Fruit fly (Drosophila melanogaster) whole organism, embryonic: Measurements from ENCODE around the gene CG15286.
A peak's percentile ranks its signal among the peaks of the same experiment; 100 is the strongest.

Source experiments
- Aef1 ChIP-seq: fragments of 200-800 bp; sonication (Bioruptor generic); IDR thresholded peaks from 3 replicates; pipeline ENCODE4 v1.3.6; 2022; ENCODE audit warnings: missing biosample characterization, missing genetic modification characterization
- Asciz ChIP-seq: fragments of 200-800 bp; sonication (Bioruptor generic); optimal IDR thresholded peaks from 2 replicates; lab custom pipeline; 2017; ENCODE audit warnings: missing biosample characterization, mild to moderate bottlenecking, missing genetic modification characterization, missing genetic modification reagents
- Atf-2 ChIP-seq: fragments of 200-800 bp; sonication (Bioruptor generic); optimal IDR thresholded peaks from 2 replicates; lab custom pipeline; 2016; ENCODE audit warnings: missing biosample characterization, missing genetic modification characterization
- CG10147 ChIP-seq: fragments of 200-800 bp; sonication (Bioruptor generic); optimal IDR thresholded peaks from 2 replicates; lab custom pipeline; 2019; ENCODE audit warnings: missing biosample characterization, mild to moderate bottlenecking, missing genetic modification characterization, moderate library complexity
- CG1024 ChIP-seq: fragments of 200-800 bp; sonication (Bioruptor generic); IDR thresholded peaks from 2 replicates; pipeline ENCODE4 v1.3.6; 2022; ENCODE audit warnings: missing biosample characterization, missing genetic modification characterization
- CG10366 ChIP-seq: fragments of 200-800 bp; sonication (Bioruptor generic); IDR thresholded peaks from 2 replicates; pipeline ENCODE4 v1.3.6; 2022; ENCODE audit warnings: missing biosample characterization, missing genetic modification characterization
- CG11085 ChIP-seq: fragments of 200-800 bp; sonication (Bioruptor generic); IDR thresholded peaks from 2 replicates; pipeline ENCODE4 v1.3.6; 2022; ENCODE audit warnings: missing biosample characterization, missing genetic modification characterization
- CG12236 ChIP-seq: fragments of 200-800 bp; sonication (Bioruptor generic); optimal IDR thresholded peaks from 2 replicates; lab custom pipeline; 2016; ENCODE audit warnings: missing biosample characterization, missing genetic modification characterization
- CG13624 ChIP-seq: fragments of 200-800 bp; sonication (Bioruptor generic); optimal IDR thresholded peaks from 2 replicates; lab custom pipeline; 2016; ENCODE audit warnings: missing biosample characterization, missing genetic modification characterization
- CG17802 ChIP-seq: fragments of 200-800 bp; sonication (Bioruptor generic); optimal IDR thresholded peaks from 2 replicates; lab custom pipeline; 2018; ENCODE audit warnings: missing biosample characterization, mild to moderate bottlenecking, missing genetic modification characterization, moderate library complexity
- CG31441 ChIP-seq: fragments of 200-800 bp; sonication (Bioruptor generic); IDR thresholded peaks from 2 replicates; pipeline ENCODE4 v1.3.6; 2022; ENCODE audit warnings: missing biosample characterization, missing genetic modification characterization
- CG32767 ChIP-seq: fragments of 200-800 bp; sonication (Bioruptor generic); IDR thresholded peaks from 2 replicates; pipeline ENCODE4 v1.3.6; 2022; ENCODE audit warnings: missing biosample characterization, missing genetic modification characterization
- CG34422 ChIP-seq: fragments of 200-800 bp; sonication (Bioruptor generic); IDR thresholded peaks from 3 replicates; pipeline ENCODE4 v1.3.6; 2022; ENCODE audit warnings: missing biosample characterization, missing genetic modification characterization
- CG4328 ChIP-seq: fragments of 200-800 bp; sonication (Bioruptor generic); optimal IDR thresholded peaks from 3 replicates; lab custom pipeline; 2017; ENCODE audit warnings: missing biosample characterization, missing genetic modification reagents, missing genetic modification characterization
- CG4360 ChIP-seq: fragments of 200-800 bp; sonication (Bioruptor generic); IDR thresholded peaks from 2 replicates; pipeline ENCODE4 v1.3.6; 2022; ENCODE audit warnings: missing biosample characterization, missing genetic modification characterization
- CG4617 ChIP-seq: fragments of 200-800 bp; sonication (Bioruptor generic); optimal IDR thresholded peaks from 3 replicates; lab custom pipeline; 2016; ENCODE audit warnings: missing biosample characterization, missing genetic modification characterization, borderline replicate concordance
- CG6254 ChIP-seq: fragments of 200-800 bp; sonication (Bioruptor generic); optimal IDR thresholded peaks from 3 replicates; lab custom pipeline; 2017; ENCODE audit warnings: mild to moderate bottlenecking, missing biosample characterization, missing genetic modification reagents, missing genetic modification characterization
- CG7556 ChIP-seq: fragments of 200-800 bp; sonication (Bioruptor generic); optimal IDR thresholded peaks from 2 replicates; lab custom pipeline; 2017; ENCODE audit warnings: missing biosample characterization, mild to moderate bottlenecking, missing genetic modification characterization
- CG7745 ChIP-seq: fragments of 200-800 bp; sonication (Bioruptor generic); optimal IDR thresholded peaks from 2 replicates; lab custom pipeline; 2018; ENCODE audit warnings: missing biosample characterization, mild to moderate bottlenecking, missing genetic modification characterization, moderate library complexity
- CTCF ChIP-seq: fragments of 200-800 bp; sonication (Bioruptor generic); optimal IDR thresholded peaks from 2 replicates; lab custom pipeline; 2017; ENCODE audit warnings: missing biosample characterization, mild to moderate bottlenecking, missing genetic modification characterization, moderate library complexity
- Camta ChIP-seq: fragments of 200-800 bp; sonication (Bioruptor generic); optimal IDR thresholded peaks from 2 replicates; lab custom pipeline; 2016; ENCODE audit warnings: missing biosample characterization, missing genetic modification characterization
- Dp ChIP-seq: fragments of 200-800 bp; sonication (Bioruptor generic); optimal IDR thresholded peaks from 2 replicates; lab custom pipeline; 2018; ENCODE audit warnings: missing biosample characterization, mild to moderate bottlenecking, missing genetic modification characterization, moderate library complexity
- E2f1 ChIP-seq: fragments of 200-800 bp; sonication (Bioruptor generic); IDR thresholded peaks from 2 replicates; pipeline ENCODE4 v1.3.6; 2022; ENCODE audit warnings: missing biosample characterization, missing genetic modification characterization
- Elba2 ChIP-seq: fragments of 200-800 bp; sonication (Bioruptor generic); optimal IDR thresholded peaks from 3 replicates; lab custom pipeline; 2016; ENCODE audit warnings: missing biosample characterization, missing genetic modification characterization
- GATAe ChIP-seq: fragments of 200-800 bp; sonication (Bioruptor generic); conservative IDR thresholded peaks from 2 replicates; pipeline ENCODE4 v1.3.6; 2022; ENCODE audit warnings: missing biosample characterization, missing genetic modification characterization
- Hr78 ChIP-seq, 2 experiments: fragments of 200-800 bp in 1 of 2; fragments of >200 bp in 1 of 2; sonication (Bioruptor generic) in 1 of 2; optimal IDR thresholded peaks; 2 replicates each; lab custom pipeline; 2017 to 2019; ENCODE audit warnings: missing biosample characterization in 2 of 2, missing genetic modification characterization in 2 of 2, mild to moderate bottlenecking in 1 of 2, moderate library complexity in 1 of 2
- Pdp1 ChIP-seq, 2 experiments: fragments of 200-800 bp; sonication (Bioruptor generic); optimal IDR thresholded peaks; 3 replicates each; lab custom pipeline; 2016; ENCODE audit warnings: missing biosample characterization in 2 of 2, missing genetic modification characterization in 2 of 2, mild to moderate bottlenecking in 1 of 2, moderate library complexity in 1 of 2
- Poxn ChIP-seq: fragments of 200-800 bp; sonication (Bioruptor generic); IDR thresholded peaks from 2 replicates; pipeline ENCODE4 v1.3.6; 2022; ENCODE audit warnings: missing biosample characterization, missing genetic modification characterization
- Ptx1 ChIP-seq: fragments of 200-800 bp; sonication (Bioruptor generic); IDR thresholded peaks from 2 replicates; pipeline ENCODE4 v1.3.6; 2022; ENCODE audit warnings: missing biosample characterization, missing genetic modification characterization
- Usf ChIP-seq: fragments of 200-800 bp; sonication (Bioruptor generic); optimal IDR thresholded peaks from 2 replicates; lab custom pipeline; 2017; ENCODE audit warnings: missing genotype, missing biosample characterization, missing genetic modification characterization
- bcd ChIP-seq: fragments of 200-800 bp; sonication (Bioruptor generic); optimal IDR thresholded peaks from 2 replicates; lab custom pipeline; 2017; ENCODE audit warnings: missing biosample characterization, mild to moderate bottlenecking, missing genetic modification characterization
- bsh ChIP-seq, 2 experiments: fragments of 200-800 bp; sonication (Bioruptor generic); optimal IDR thresholded peaks; 2 replicates each; lab custom pipeline; 2017 to 2018; ENCODE audit warnings: mild to moderate bottlenecking in 2 of 2, missing biosample characterization in 2 of 2, missing genetic modification characterization in 2 of 2, moderate library complexity in 1 of 2
- ci ChIP-seq: fragments of 200-800 bp; sonication (Bioruptor generic); IDR thresholded peaks from 3 replicates; pipeline ENCODE4 v1.3.6; 2022; ENCODE audit warnings: missing biosample characterization, missing genetic modification characterization
- da ChIP-seq: fragments of 200-800 bp; sonication (Bioruptor generic); optimal IDR thresholded peaks from 2 replicates; lab custom pipeline; 2016; ENCODE audit warnings: missing biosample characterization, missing genetic modification characterization
- danr ChIP-seq: fragments of 200-800 bp; sonication (Bioruptor generic); IDR thresholded peaks from 2 replicates; pipeline ENCODE4 v1.3.6; 2022; ENCODE audit warnings: missing biosample characterization, missing genetic modification characterization
- dimm ChIP-seq: fragments of 200-800 bp; sonication (Bioruptor generic); IDR thresholded peaks from 2 replicates; pipeline ENCODE4 v1.3.6; 2022; ENCODE audit warnings: missing biosample characterization, missing genetic modification characterization
- fd102C ChIP-seq: fragments of 200-800 bp; sonication (Bioruptor generic); optimal IDR thresholded peaks from 2 replicates; lab custom pipeline; 2018; ENCODE audit warnings: missing biosample characterization, mild to moderate bottlenecking, missing genetic modification characterization, moderate library complexity
- fd64A ChIP-seq: fragments of 200-800 bp; sonication (Bioruptor generic); optimal IDR thresholded peaks from 3 replicates; lab custom pipeline; 2018; ENCODE audit warnings: missing biosample characterization, mild to moderate bottlenecking, missing genetic modification characterization
- inv ChIP-seq: fragments of 200-800 bp; sonication (Bioruptor generic); IDR thresholded peaks from 2 replicates; pipeline ENCODE4 v1.3.6; 2022; ENCODE audit warnings: missing biosample characterization, missing genetic modification characterization; ENCODE audit not compliant: partially characterized antibody
- maf-S ChIP-seq: fragments of 200-800 bp; sonication (Bioruptor generic); optimal IDR thresholded peaks from 2 replicates; lab custom pipeline; 2016; ENCODE audit warnings: missing biosample characterization, missing genetic modification characterization
- mld ChIP-seq: fragments of 200-800 bp; sonication (Bioruptor generic); IDR thresholded peaks from 3 replicates; pipeline ENCODE4 v1.3.6; 2022; ENCODE audit warnings: missing biosample characterization, missing genetic modification characterization; ENCODE audit not compliant: partially characterized antibody
- phol ChIP-seq: fragments of 200-800 bp; sonication (Bioruptor generic); optimal IDR thresholded peaks from 3 replicates; lab custom pipeline; 2018; ENCODE audit warnings: missing biosample characterization, mild to moderate bottlenecking, missing genetic modification characterization, moderate library complexity
- pros ChIP-seq: fragments of 200-800 bp; sonication (Bioruptor generic); optimal IDR thresholded peaks from 3 replicates; lab custom pipeline; 2019; ENCODE audit warnings: missing biosample characterization, mild to moderate bottlenecking, missing genetic modification characterization, moderate library complexity
- ranshi ChIP-seq: fragments of 200-800 bp; sonication (Bioruptor generic); IDR thresholded peaks from 2 replicates; pipeline ENCODE4 v1.3.6; 2022; ENCODE audit warnings: missing biosample characterization, missing genetic modification characterization
- repo ChIP-seq: fragments of 200-800 bp; sonication (Bioruptor generic); optimal IDR thresholded peaks from 2 replicates; lab custom pipeline; 2016; ENCODE audit warnings: missing biosample characterization, missing genetic modification characterization
- ro ChIP-seq: fragments of 200-800 bp; sonication (Bioruptor generic); IDR thresholded peaks from 2 replicates; pipeline ENCODE4 v1.3.6; 2022; ENCODE audit warnings: missing biosample characterization, missing genetic modification characterization
- row ChIP-seq: fragments of 200-800 bp; sonication (Bioruptor generic); IDR thresholded peaks from 3 replicates; pipeline ENCODE4 v1.3.6; 2022; ENCODE audit warnings: missing biosample characterization, missing genetic modification characterization
- sima ChIP-seq: fragments of 200-800 bp; sonication (Bioruptor generic); optimal IDR thresholded peaks from 2 replicates; lab custom pipeline; 2016; ENCODE audit warnings: missing biosample characterization, missing genetic modification characterization
- tna ChIP-seq: fragments of 200-800 bp; sonication (Bioruptor generic); IDR thresholded peaks from 2 replicates; pipeline ENCODE4 v1.3.6; 2022; ENCODE audit warnings: missing biosample characterization, missing genetic modification characterization; ENCODE audit not compliant: partially characterized antibody
- toy ChIP-seq: fragments of 200-800 bp; sonication (Bioruptor generic); IDR thresholded peaks from 2 replicates; pipeline ENCODE4 v1.3.6; 2022; ENCODE audit warnings: missing biosample characterization, missing genetic modification characterization
- trem ChIP-seq: fragments of 200-800 bp; optimal IDR thresholded peaks from 3 replicates; lab custom pipeline; 2019; ENCODE audit warnings: missing biosample characterization, mild to moderate bottlenecking, missing genetic modification characterization, moderate library complexity
- tx ChIP-seq: fragments of 200-800 bp; sonication (Bioruptor generic); optimal IDR thresholded peaks from 2 replicates; lab custom pipeline; 2016; ENCODE audit warnings: missing biosample characterization, missing genetic modification characterization

The CG15286 gene

dm6 chr2L:14367274-14367669, 29.2 kb downstream of the CG15286 start (continued):
- TF ChIP-seq CG1024 (GFP tag; lab: Robert Waterston, UW) (no peak), Atf-2 (GFP tag; lab: Kevin White, UChicago) (no peak), GATAe (no peak), Hr78 (GFP tag; optimal IDR thresholded peaks at IDR 0.05; lab: Kevin White, UChicago) (peak in 1 of 2 experiments; percentile 16), fd64A (GFP tag; lab: Kevin White, UChicago) (no peak), repo (GFP tag; lab: Kevin White, UChicago) (no peak), CG32767 (GFP tag; lab: Robert Waterston, UW) (no peak), ci (GFP tag; lab: Robert Waterston, UW) (no peak), CG10366 (GFP tag; lab: Robert Waterston, UW) (no peak), CG7556 (GFP tag; lab: Kevin White, UChicago) (peak; percentile 1), CG6254 (GFP tag; lab: Kevin White, UChicago) (peak; percentile 55), maf-S (GFP tag; lab: Kevin White, UChicago) (no peak), CG10147 (GFP tag; lab: Kevin White, UChicago) (peak; percentile 24), sima (GFP tag; lab: Kevin White, UChicago) (no peak), Elba2 (GFP tag; lab: Kevin White, UChicago) (no peak), pros (no peak), danr (no peak), E2f1 (GFP tag; lab: Robert Waterston, UW) (0 out of 2 replicates have a peak, but pooled peaks have one; percentile 36), CG34422 (GFP tag; lab: Robert Waterston, UW) (no peak), Poxn (GFP tag; lab: Robert Waterston, UW) (no peak), ranshi (GFP tag; lab: Robert Waterston, UW) (no peak), CG12236 (GFP tag; lab: Kevin White, UChicago) (no peak), bsh (GFP tag; optimal IDR thresholded peaks at IDR 0.05; lab: Kevin White, UChicago) (no peak), da (GFP tag; lab: Kevin White, UChicago) (no peak), bcd (GFP tag; lab: Kevin White, UChicago) (peak; percentile 29), Ptx1 (GFP tag; lab: Robert Waterston, UW) (peak; percentile 34; the same call in 1 of the 2 replicates), CG11085 (GFP tag; lab: Robert Waterston, UW) (no peak), mld (GFP tag; lab: Robert Waterston, UW) (no peak), Aef1 (GFP tag; lab: Robert Waterston, UW) (no peak), row (GFP tag; lab: Robert Waterston, UW) (peak; percentile 38), CG17802 (no peak), fd102C (GFP tag; lab: Kevin White, UChicago) (no peak), CG31441 (GFP tag; lab: Robert Waterston, UW) (peak; percentile 81), trem (tag; lab: Kevin White, UChicago) (peak; percentile 47), tna (no peak), CG13624 (GFP tag; lab: Kevin White, UChicago) (no peak), CG7745 (tag; lab: Kevin White, UChicago) (no peak), CG4617 (GFP tag; lab: Kevin White, UChicago) (no peak), inv (GFP tag; lab: Robert Waterston, UW) (no peak), tx (GFP tag; lab: Kevin White, UChicago) (no peak), Asciz (peak; percentile 74), toy (GFP tag; lab: Robert Waterston, UW) (no peak), Camta (no peak), CG4360 (GFP tag; lab: Robert Waterston, UW) (no peak), Usf (GFP tag; lab: Kevin White, UChicago) (no peak), CG4328 (GFP tag; lab: Kevin White, UChicago) (no peak), dimm (GFP tag; lab: Robert Waterston, UW) (no peak), Dp (GFP tag; lab: Kevin White, UChicago) (no peak), phol (tag; lab: Kevin White, UChicago) (peak; percentile 77), Pdp1 (GFP tag; optimal IDR thresholded peaks at IDR 0.05; lab: Kevin White, UChicago) (no peak), CTCF (GFP tag; lab: Kevin White, UChicago) (no peak), ro (GFP tag; lab: Robert Waterston, UW) (no peak)
